Fruit fly (Drosophila melanogaster) Kc167 (cell line): ENCODE data around the gene Upf1.

ENCODE experiments used
- Myc ChIP-seq: fragments of >200 bp; optimal IDR thresholded peaks from 2 replicates; lab custom pipeline; 2017; ENCODE audit warnings: missing external identifiers
- h ChIP-seq: fragments of >200 bp; optimal IDR thresholded peaks from 3 replicates; lab custom pipeline; 2018; ENCODE audit warnings: missing external identifiers
- psq ChIP-seq: fragments of >200 bp; optimal IDR thresholded peaks from 2 replicates; lab custom pipeline; 2017; ENCODE audit warnings: missing external identifiers
- ttk ChIP-seq: sonication (Bioruptor generic); optimal IDR thresholded peaks from 2 replicates; lab custom pipeline; 2017; ENCODE audit warnings: missing external identifiers

DNA sequence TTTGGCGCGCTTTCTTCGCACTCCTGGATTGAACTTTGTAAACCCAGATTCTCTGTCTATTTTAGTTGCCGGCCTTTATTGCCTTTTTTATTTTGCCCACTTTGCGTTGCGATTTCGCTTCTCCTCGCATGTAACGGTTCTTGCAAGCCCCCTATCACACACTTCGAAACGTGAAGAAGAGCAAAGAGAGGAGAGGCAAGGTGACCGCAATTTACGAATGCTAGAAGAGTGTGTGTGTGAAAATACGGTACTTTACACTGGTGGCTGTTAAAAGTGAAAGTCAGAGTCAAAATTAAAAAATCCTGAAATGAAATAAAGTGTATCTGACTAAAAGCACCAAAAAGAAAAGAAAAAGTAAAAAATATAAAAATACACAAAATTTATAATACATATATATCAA lies 11.0 kb downstream of the Upf1 start:
- TF ChIP-seq Myc (lab: Kevin White, UChicago) (no peak), ttk (lab: Kevin White, UChicago) (no peak), h (no peak), psq (lab: Kevin White, UChicago) (no peak)
